Worm (Caenorhabditis elegans): ENCODE results near the gene papl-1.

DNA sequence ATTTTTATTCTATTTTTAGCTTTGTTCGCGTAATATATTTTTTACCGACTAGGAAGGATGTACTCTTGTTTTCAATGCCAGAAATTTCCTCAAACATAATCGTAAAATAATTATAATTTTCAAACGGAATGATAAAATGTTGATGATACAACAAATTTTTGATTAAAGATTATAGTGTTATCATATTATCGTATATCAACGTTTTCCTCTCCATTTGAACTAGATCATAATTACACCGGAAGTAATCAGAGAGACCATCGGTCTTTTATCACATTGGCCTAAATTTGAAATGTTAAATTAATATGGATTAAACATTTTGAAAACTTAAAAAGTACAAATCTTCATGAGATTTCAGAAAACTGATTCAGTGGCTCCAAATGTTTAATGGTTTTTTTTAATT lies 26.8 kb downstream of the papl-1 start:
- no peak for TF ChIP-seq F22D6.2 (tag; optimal IDR thresholded peaks at IDR 0.05)
- no peak for TF ChIP-seq Y53G8AR.9 (GFP tag; conservative IDR thresholded peaks at IDR 0.05)
- TF ChIP-seq sea-2 (GFP tag; IDR thresholded peaks at IDR 0.05) = no peak

Data from whole organism, young adult.